Fruit fly (Drosophila melanogaster) whole organism, adult: ENCODE measurements around the gene CG4009.
A peak's percentile ranks its signal among the peaks of the same experiment; 100 is the strongest.

ENCODE experiments used
- CG33017 ChIP-seq: fragments of 200-800 bp; sonication (Bioruptor generic); optimal IDR thresholded peaks from 2 replicates; lab custom pipeline; 2018; ENCODE audit warnings: missing biosample characterization, mild to moderate bottlenecking, missing genetic modification characterization, moderate library complexity
- CG5204 ChIP-seq: fragments of 200-800 bp; sonication (Bioruptor generic); optimal IDR thresholded peaks from 2 replicates; lab custom pipeline; 2016; ENCODE audit warnings: missing biosample characterization, missing genetic modification characterization
- Hr96 ChIP-seq: fragments of 200-800 bp; sonication (Bioruptor generic); optimal IDR thresholded peaks from 2 replicates; lab custom pipeline; 2016; ENCODE audit warnings: missing biosample characterization, missing genetic modification characterization
- Mnt ChIP-seq: fragments of 200-800 bp; sonication (Bioruptor generic); optimal IDR thresholded peaks from 2 replicates; lab custom pipeline; 2016; ENCODE audit warnings: missing biosample characterization, mild to moderate bottlenecking, missing genetic modification characterization
- cnc ChIP-seq, 2 experiments: fragments of >200 bp; optimal IDR thresholded peaks; 2 replicates each; lab custom pipeline; 2017
- kay ChIP-seq: fragments of 200-800 bp; sonication (Bioruptor generic); peaks from one replicate; lab custom pipeline; 2016; ENCODE audit warnings: missing biosample characterization, missing genetic modification characterization, borderline replicate concordance
- pad ChIP-seq: fragments of 200-800 bp; sonication (Bioruptor generic); optimal IDR thresholded peaks from 3 replicates; lab custom pipeline; 2017; ENCODE audit warnings: missing biosample characterization, missing genetic modification characterization, mild to moderate bottlenecking, moderate library complexity, missing genetic modification reagents
- tj ChIP-seq: fragments of 200-800 bp; sonication (Bioruptor generic); optimal IDR thresholded peaks from 3 replicates; lab custom pipeline; 2017; ENCODE audit warnings: missing biosample characterization, mild to moderate bottlenecking, missing genetic modification characterization, moderate library complexity

dm6 chr3R:17065018-17065784, 29.4 kb upstream of the CG4009 start:
- TF ChIP-seq Mnt (GFP tag; lab: Kevin White, UChicago) = peak; percentile 78
- TF ChIP-seq pad (GFP tag; lab: Kevin White, UChicago) = peak; percentile 76
- peak; percentile 84 for TF ChIP-seq CG5204
- peak; percentile 87 for TF ChIP-seq CG33017 (tag; lab: Kevin White, UChicago)
- peak; percentile 88 for TF ChIP-seq tj
- no peak for TF ChIP-seq cnc (optimal IDR thresholded peaks at IDR 0.05; lab: Kevin White, UChicago)
- peak; percentile 91 for TF ChIP-seq kay (GFP tag; lab: Kevin White, UChicago)
- TF ChIP-seq Hr96 = peak; percentile 74
